Worm (Caenorhabditis elegans) whole organism, L1 larva: ENCODE results near the gene K07F5.8.

Experiments used
- C16A3.4 ChIP-seq: fragments of 150-350 bp; optimal IDR thresholded peaks from 2 replicates; lab custom pipeline; 2014; ENCODE audit warnings: missing biosample characterization, missing genetic modification characterization
- C34B4.2 ChIP-seq: sonication (generic microtip); optimal IDR thresholded peaks from 2 replicates; lab custom pipeline; 2017; ENCODE audit warnings: mild to moderate bottlenecking, missing genetic modification characterization, missing compliant biosample characterization
- F16B12.6 ChIP-seq: fragments of 150-350 bp; optimal IDR thresholded peaks from 2 replicates; lab custom pipeline; 2014; ENCODE audit warnings: missing biosample characterization, missing genetic modification characterization
- ceh-88 ChIP-seq: fragments of 200-800 bp; sonication (Bioruptor generic); IDR thresholded peaks from 2 replicates; pipeline ENCODE4 v1.3.6; 2022; ENCODE audit warnings: missing genetic modification characterization, missing compliant biosample characterization
- dsc-1 ChIP-seq: sonication (generic microtip); optimal IDR thresholded peaks from 2 replicates; lab custom pipeline; 2016; ENCODE audit warnings: mild to moderate bottlenecking, missing genetic modification characterization, missing compliant biosample characterization
- efl-1 ChIP-seq, 4 experiments: fragments of 150-350 bp; optimal IDR thresholded peaks in 3 of 4; peaks in 1 of 4; 1 replicate in 1 of 4; 2 replicates in 3 of 4; lab custom pipeline; 2014; ENCODE audit warnings: missing biosample characterization in 2 of 4, missing genetic modification characterization in 2 of 4, missing genetic modification reagents in 2 of 4
- efl-3 ChIP-seq: fragments of 200-800 bp; sonication (Bioruptor generic); optimal IDR thresholded peaks from 2 replicates; lab custom pipeline; 2018; ENCODE audit warnings: mild to moderate bottlenecking, missing genetic modification characterization, missing compliant biosample characterization
- ets-5 ChIP-seq: fragments of 200-800 bp; sonication (Bioruptor generic); IDR thresholded peaks from 2 replicates; pipeline ENCODE4 v1.3.6; 2022; ENCODE audit warnings: missing genetic modification characterization, missing compliant biosample characterization
- fkh-10 ChIP-seq: sonication (generic microtip); optimal IDR thresholded peaks from 2 replicates; lab custom pipeline; 2017; ENCODE audit warnings: missing biosample characterization, missing genetic modification reagents, missing genetic modification characterization
- fkh-4 ChIP-seq: sonication (generic microtip); optimal IDR thresholded peaks from 2 replicates; lab custom pipeline; 2016; ENCODE audit warnings: missing compliant biosample characterization, missing genetic modification characterization, borderline replicate concordance
- hlh-17 ChIP-seq: fragments of 200-800 bp; sonication (Bioruptor generic); optimal IDR thresholded peaks from 2 replicates; lab custom pipeline; 2018; ENCODE audit warnings: missing genetic modification characterization, mild to moderate bottlenecking, missing compliant biosample characterization, moderate library complexity, borderline replicate concordance
- hlh-4 ChIP-seq: sonication (generic microtip); optimal IDR thresholded peaks from 2 replicates; lab custom pipeline; 2016; ENCODE audit warnings: mild to moderate bottlenecking, missing genetic modification characterization, missing compliant biosample characterization
- irx-1 ChIP-seq: sonication (generic microtip); optimal IDR thresholded peaks from 2 replicates; lab custom pipeline; 2016; ENCODE audit warnings: missing genetic modification characterization, missing compliant biosample characterization
- lin-13 ChIP-seq: fragments of 150-350 bp; optimal IDR thresholded peaks from 2 replicates; lab custom pipeline; 2014; ENCODE audit warnings: missing biosample characterization, missing genetic modification reagents, missing genetic modification characterization
- lin-14 ChIP-seq: fragments of 200-800 bp; sonication (Bioruptor generic); optimal IDR thresholded peaks from 2 replicates; lab custom pipeline; 2018; ENCODE audit warnings: mild to moderate bottlenecking, missing genetic modification characterization, moderate library complexity, missing compliant biosample characterization
- lin-15B ChIP-seq: fragments of 150-350 bp; sonication (generic microtip); optimal IDR thresholded peaks from 3 replicates; lab custom pipeline; 2014; ENCODE audit warnings: missing biosample characterization, missing genetic modification characterization
- lin-35 ChIP-seq, 2 experiments: fragments of 150-350 bp; optimal IDR thresholded peaks; 2 replicates each; lab custom pipeline; 2014; ENCODE audit warnings: missing biosample characterization in 2 of 2, missing genetic modification characterization in 2 of 2, missing genetic modification reagents in 2 of 2
- mef-2 ChIP-seq: fragments of 150-350 bp; optimal IDR thresholded peaks from 2 replicates; lab custom pipeline; 2014; ENCODE audit warnings: missing biosample characterization, missing genetic modification characterization
- mep-1 ChIP-seq: fragments of 150-350 bp; optimal IDR thresholded peaks from 2 replicates; lab custom pipeline; 2014; ENCODE audit warnings: missing biosample characterization, missing genetic modification characterization
- nhr-12 ChIP-seq: sonication (generic microtip); optimal IDR thresholded peaks from 2 replicates; lab custom pipeline; 2017; ENCODE audit warnings: missing biosample characterization, missing genetic modification characterization
- nhr-19 ChIP-seq: fragments of 200-800 bp; sonication (Bioruptor generic); conservative IDR thresholded peaks from 2 replicates; pipeline ENCODE4 v1.3.6; 2022; ENCODE audit warnings: missing genetic modification characterization, missing compliant biosample characterization
- nhr-237 ChIP-seq: fragments of 150-350 bp; optimal IDR thresholded peaks from 2 replicates; lab custom pipeline; 2014; ENCODE audit warnings: missing biosample characterization, missing genetic modification characterization
- nhr-28 ChIP-seq: fragments of 150-350 bp; optimal IDR thresholded peaks from 2 replicates; lab custom pipeline; 2014; ENCODE audit warnings: missing biosample characterization, missing genetic modification characterization
- nhr-77 ChIP-seq: fragments of 150-350 bp; optimal IDR thresholded peaks from 2 replicates; lab custom pipeline; 2014; ENCODE audit warnings: missing biosample characterization, missing genetic modification characterization
- pqm-1 ChIP-seq: sonication (generic microtip); optimal IDR thresholded peaks from 3 replicates; lab custom pipeline; 2017; ENCODE audit warnings: missing biosample characterization, missing genetic modification characterization
- tbx-2 ChIP-seq: sonication (generic microtip); optimal IDR thresholded peaks from 2 replicates; lab custom pipeline; 2016; ENCODE audit warnings: missing genetic modification characterization, missing compliant biosample characterization
- tlp-1 ChIP-seq: fragments of 150-350 bp; optimal IDR thresholded peaks from 2 replicates; lab custom pipeline; 2014; ENCODE audit warnings: missing biosample characterization, missing genetic modification characterization
- unc-130 ChIP-seq: fragments of 150-350 bp; optimal IDR thresholded peaks from 2 replicates; lab custom pipeline; 2017; ENCODE audit warnings: missing biosample characterization, missing genetic modification characterization, inconsistent platforms
- unc-62 ChIP-seq: fragments of 150-350 bp; optimal IDR thresholded peaks from 2 replicates; lab custom pipeline; 2014; ENCODE audit warnings: missing biosample characterization, missing genetic modification reagents, missing genetic modification characterization
- unc-86 ChIP-seq: sonication (generic microtip); optimal IDR thresholded peaks from 2 replicates; lab custom pipeline; 2016; ENCODE audit warnings: missing genetic modification characterization, missing compliant biosample characterization
- vab-15 ChIP-seq: sonication (generic microtip); optimal IDR thresholded peaks from 2 replicates; lab custom pipeline; 2017; ENCODE audit warnings: missing genotype, mild to moderate bottlenecking, missing genetic modification characterization, missing compliant biosample characterization
- ztf-11 ChIP-seq, 2 experiments: sonication (generic microtip); optimal IDR thresholded peaks; 2 replicates each; lab custom pipeline; 2016 to 2017; ENCODE audit warnings: missing genetic modification characterization in 2 of 2, missing biosample characterization in 1 of 2, missing compliant biosample characterization in 1 of 2

Gene K07F5.8

DNA sequence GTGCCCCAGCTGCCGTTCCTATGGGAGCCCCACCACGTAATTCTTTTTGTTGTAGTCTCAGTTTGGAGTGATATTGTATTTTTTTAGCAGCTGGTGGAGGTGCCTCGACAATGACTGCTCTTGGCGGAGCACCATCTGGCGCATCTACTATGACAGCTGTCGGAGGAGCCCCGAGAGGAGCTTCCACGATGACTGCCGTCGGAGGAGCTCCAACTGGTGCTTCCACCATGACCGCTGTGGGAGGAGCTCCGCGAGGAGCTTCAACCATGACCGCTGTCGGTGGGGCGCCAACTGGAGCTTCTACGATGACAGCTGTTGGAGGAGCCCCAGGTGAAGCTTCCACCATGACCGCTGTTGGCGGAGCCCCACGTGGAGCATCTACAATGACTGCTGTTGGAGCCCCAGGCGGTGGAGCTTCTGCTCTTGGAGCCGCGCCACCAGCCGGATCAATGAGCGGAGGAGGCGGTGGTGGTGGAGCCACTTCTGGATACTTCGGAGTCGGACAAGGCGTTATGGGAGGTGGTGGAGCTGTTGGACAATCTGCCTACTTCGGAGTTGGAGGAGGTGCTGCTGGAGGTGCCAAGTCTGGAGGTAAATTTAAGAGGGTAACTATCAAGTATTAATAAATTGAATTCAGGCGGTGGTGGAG is 3.4 kb upstream of the K07F5.8 start:
- TF ChIP-seq dsc-1 (tag; lab: Kevin White, UChicago) (no peak), tbx-2 (tag; lab: Kevin White, UChicago) (no peak), tlp-1 (no peak), nhr-77 (tag; lab: Kevin White, UChicago) (no peak), ceh-88 (GFP tag; lab: Robert Waterston, UW) (no peak), lin-15B (tag; lab: Kevin White, UChicago) (no peak), hlh-17 (no peak), unc-86 (no peak), nhr-19 (no peak), hlh-4 (tag; lab: Kevin White, UChicago) (no peak), nhr-28 (tag; lab: Kevin White, UChicago) (no peak), mep-1 (tag; lab: Kevin White, UChicago) (no peak), fkh-4 (tag; lab: Kevin White, UChicago) (no peak), lin-35 (GFP tag; optimal IDR thresholded peaks at IDR 0.05; lab: Kevin White, UChicago) (no peak), ztf-11 (tag; optimal IDR thresholded peaks at IDR 0.05; lab: Kevin White, UChicago) (no peak), vab-15 (tag; lab: Kevin White, UChicago) (no peak), fkh-10 (no peak), ets-5 (GFP tag; lab: Robert Waterston, UW) (no peak), efl-3 (no peak)
- TF ChIP-seq, all 84 proteins: peak for 0

DNA sequence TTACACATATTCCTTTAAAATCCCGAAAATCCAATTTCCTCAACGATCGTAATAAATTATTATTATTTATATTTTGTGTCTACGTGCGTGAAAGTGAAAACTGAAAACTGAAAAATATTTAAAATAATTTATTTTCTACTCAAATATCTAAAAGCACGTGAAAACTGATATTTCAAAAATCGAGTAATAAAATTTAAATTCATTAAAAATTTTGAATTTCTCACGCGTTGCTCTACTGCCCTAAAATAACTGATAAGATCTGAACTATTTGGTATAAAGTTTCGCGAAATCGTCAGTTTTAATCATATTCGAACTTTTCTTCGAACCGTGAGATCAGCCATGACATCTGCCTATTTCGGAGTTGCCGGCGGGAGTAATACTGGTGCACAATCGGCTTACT is 2.7 kb upstream of the K07F5.8 start, which contains the start of gene ssq-1:
TSS of gene ssq-1 (plus strand) at position 301 of the 400 bp plus-strand sequence.
- TF ChIP-seq nhr-77 (tag; lab: Kevin White, UChicago) (no peak), C16A3.4 (tag; lab: Kevin White, UChicago) (no peak), ztf-11 (tag; optimal IDR thresholded peaks at IDR 0.05; lab: Kevin White, UChicago) (no peak), C34B4.2 (no peak), lin-14 (GFP tag; lab: Kevin White, UChicago) (no peak), hlh-4 (tag; lab: Kevin White, UChicago) (no peak), nhr-28 (tag; lab: Kevin White, UChicago) (no peak)
- TF ChIP-seq, all 84 proteins: peak for 0

DNA sequence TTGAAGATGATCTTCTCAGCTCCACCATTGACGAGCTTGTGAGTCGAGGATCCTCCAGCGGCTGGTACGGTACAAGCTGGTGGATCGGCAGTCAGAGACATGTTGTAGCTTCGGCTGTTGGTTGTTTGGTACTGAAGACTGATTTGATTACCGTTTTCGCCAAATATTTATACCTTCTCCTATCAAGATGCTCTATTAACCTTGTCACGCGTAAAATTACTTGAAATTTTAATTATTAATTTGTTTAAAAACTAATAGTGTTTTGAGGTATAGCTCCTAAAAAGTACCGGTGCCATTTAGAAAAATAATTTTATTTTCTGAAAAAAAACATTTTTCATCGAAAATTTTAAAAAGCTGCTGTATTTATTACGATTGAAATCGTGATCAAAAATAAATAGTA is 1.4 kb upstream of the K07F5.8 start, which contains the start of gene ssp-10:
TSS of gene ssp-10 (minus strand) at position 101 of the 400 bp plus-strand sequence.
- TF ChIP-seq hlh-17 (no peak), mef-2 (tag; lab: Kevin White, UChicago) (no peak), nhr-237 (tag; lab: Kevin White, UChicago) (no peak), fkh-4 (tag; lab: Kevin White, UChicago) (no peak), hlh-4 (tag; lab: Kevin White, UChicago) (no peak), nhr-77 (tag; lab: Kevin White, UChicago) (no peak), unc-130 (tag; lab: Kevin White, UChicago) (no peak), lin-13 (no peak), pqm-1 (tag; lab: Kevin White, UChicago) (no peak), irx-1 (tag; lab: Kevin White, UChicago) (no peak), ceh-88 (GFP tag; lab: Robert Waterston, UW) (no peak), tlp-1 (no peak), vab-15 (tag; lab: Kevin White, UChicago) (no peak), F16B12.6 (tag; lab: Kevin White, UChicago) (no peak), C34B4.2 (no peak)

DNA sequence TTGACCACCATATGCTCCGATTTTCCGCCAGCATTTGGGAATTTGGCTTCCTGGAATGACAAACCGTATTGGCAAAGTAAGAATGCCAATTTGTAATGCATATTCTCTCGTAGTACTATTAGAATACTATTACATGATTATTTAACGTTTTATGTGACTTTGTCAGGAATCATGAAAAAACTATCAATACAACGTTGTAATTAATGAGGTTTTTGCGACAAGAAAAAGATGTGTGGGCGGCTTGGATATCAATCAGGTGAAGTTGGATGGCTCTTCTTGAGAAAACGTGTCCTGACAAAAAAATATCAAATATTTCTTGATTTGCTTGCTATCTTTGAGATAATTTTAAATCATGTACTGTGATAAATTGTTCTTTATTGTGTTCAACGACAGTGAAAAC is 1.4 kb downstream of the K07F5.8 start, which contains the start of gene K07F5.7:
TSS of gene K07F5.7 (minus strand) at position 101 of the 400 bp plus-strand sequence.
- no peak for TF ChIP-seq nhr-12 (tag; lab: Kevin White, UChicago)

DNA sequence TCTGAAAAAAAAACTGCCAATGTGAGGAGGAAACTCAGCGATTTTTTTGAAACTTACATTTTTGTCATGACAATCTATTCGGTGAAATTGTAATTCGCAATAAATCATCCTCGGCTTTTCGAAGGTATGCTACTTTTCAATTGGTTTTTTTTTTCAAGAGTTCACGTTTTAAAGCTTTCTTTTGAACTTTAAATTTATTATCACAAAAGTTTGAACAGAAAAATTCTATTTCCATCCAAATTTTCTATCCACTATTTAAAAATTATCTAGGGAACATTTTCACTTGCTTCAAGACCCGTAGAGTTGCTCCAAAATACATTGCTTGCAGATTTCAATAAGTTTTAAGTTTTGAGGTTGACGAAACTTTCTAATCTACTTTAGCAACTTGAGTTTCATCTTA is 3.0 kb downstream of the K07F5.8 start, which contains the start of gene K07F5.6:
TSS of gene K07F5.6 (minus strand) at position 101 of the 400 bp plus-strand sequence.
- TF ChIP-seq unc-62 (GFP tag; lab: Kevin White, UChicago) (no peak), efl-1 (optimal IDR thresholded peaks at IDR 0.05; lab: Kevin White, UChicago) (no peak), efl-1 (GFP tag; optimal IDR thresholded peaks at IDR 0.05 in 1 of 2; lab: Kevin White, UChicago) (peak in 1 of 2 experiments; percentile 64)
